Worm (Caenorhabditis elegans) whole organism, L1 larva: Measurements from ENCODE around the gene clec-88.

Experiments used
- C16A3.4 ChIP-seq: fragments of 150-350 bp; optimal IDR thresholded peaks from 2 replicates; lab custom pipeline; 2014; ENCODE audit warnings: missing biosample characterization, missing genetic modification characterization
- F16B12.6 ChIP-seq: fragments of 150-350 bp; optimal IDR thresholded peaks from 2 replicates; lab custom pipeline; 2014; ENCODE audit warnings: missing biosample characterization, missing genetic modification characterization
- aha-1 ChIP-seq: fragments of 150-350 bp; optimal IDR thresholded peaks from 2 replicates; lab custom pipeline; 2014; ENCODE audit warnings: missing biosample characterization, missing genetic modification characterization
- alr-1 ChIP-seq: fragments of 200-800 bp; sonication (Bioruptor generic); optimal IDR thresholded peaks from 2 replicates; lab custom pipeline; 2018; ENCODE audit warnings: borderline replicate concordance, mild to moderate bottlenecking, missing genetic modification characterization, missing compliant biosample characterization
- blmp-1 ChIP-seq: fragments of 150-350 bp; optimal IDR thresholded peaks from 2 replicates; lab custom pipeline; 2014; ENCODE audit warnings: missing biosample characterization, missing genetic modification characterization
- ceh-63 ChIP-seq: fragments of 200-800 bp; sonication (Bioruptor generic); optimal IDR thresholded peaks from 2 replicates; lab custom pipeline; 2018; ENCODE audit warnings: mild to moderate bottlenecking, missing genetic modification characterization, missing compliant biosample characterization
- ceh-82 ChIP-seq, 3 experiments: fragments of 150-350 bp in 1 of 3; sonication (generic microtip) in 2 of 3; optimal IDR thresholded peaks; 2 replicates each; lab custom pipeline; 2014 to 2017; ENCODE audit warnings: missing biosample characterization in 3 of 3, missing genetic modification characterization in 3 of 3
- dsc-1 ChIP-seq: sonication (generic microtip); optimal IDR thresholded peaks from 2 replicates; lab custom pipeline; 2016; ENCODE audit warnings: mild to moderate bottlenecking, missing genetic modification characterization, missing compliant biosample characterization
- efl-1 ChIP-seq, 4 experiments: fragments of 150-350 bp; optimal IDR thresholded peaks in 3 of 4; peaks in 1 of 4; 1 replicate in 1 of 4; 2 replicates in 3 of 4; lab custom pipeline; 2014; ENCODE audit warnings: missing biosample characterization in 2 of 4, missing genetic modification characterization in 2 of 4, missing genetic modification reagents in 2 of 4
- egl-13 ChIP-seq: sonication (generic microtip); optimal IDR thresholded peaks from 2 replicates; lab custom pipeline; 2016; ENCODE audit warnings: missing genotype, missing genetic modification reagents, missing genetic modification characterization, missing compliant biosample characterization
- egl-27 ChIP-seq, 2 experiments: fragments of 150-350 bp in 1 of 2; sonication (generic microtip); optimal IDR thresholded peaks; 3 replicates each; lab custom pipeline; 2017 to 2018; ENCODE audit warnings: missing biosample characterization in 2 of 2, missing genetic modification characterization in 2 of 2, missing genetic modification reagents in 2 of 2
- elt-2 ChIP-seq: sonication (generic microtip); optimal IDR thresholded peaks from 2 replicates; lab custom pipeline; 2016; ENCODE audit warnings: missing genetic modification characterization, mild to moderate bottlenecking, inconsistent platforms, missing compliant biosample characterization, missing genetic modification reagents
- fkh-10 ChIP-seq: sonication (generic microtip); optimal IDR thresholded peaks from 2 replicates; lab custom pipeline; 2017; ENCODE audit warnings: missing biosample characterization, missing genetic modification reagents, missing genetic modification characterization
- fkh-8 ChIP-seq: sonication (generic microtip); optimal IDR thresholded peaks from 2 replicates; lab custom pipeline; 2016; ENCODE audit warnings: mild to moderate bottlenecking, missing genetic modification characterization, missing compliant biosample characterization
- fos-1 ChIP-seq: fragments of 150-350 bp; optimal IDR thresholded peaks from 2 replicates; lab custom pipeline; 2014; ENCODE audit warnings: missing biosample characterization, missing genetic modification characterization
- hlh-4 ChIP-seq: sonication (generic microtip); optimal IDR thresholded peaks from 2 replicates; lab custom pipeline; 2016; ENCODE audit warnings: mild to moderate bottlenecking, missing genetic modification characterization, missing compliant biosample characterization
- hpl-2 ChIP-seq: fragments of 150-350 bp; optimal IDR thresholded peaks from 2 replicates; lab custom pipeline; 2014; ENCODE audit warnings: missing biosample characterization, missing genetic modification reagents, missing genetic modification characterization
- irx-1 ChIP-seq: sonication (generic microtip); optimal IDR thresholded peaks from 2 replicates; lab custom pipeline; 2016; ENCODE audit warnings: missing genetic modification characterization, missing compliant biosample characterization
- isw-1 ChIP-seq: fragments of 200-800 bp; sonication (Bioruptor generic); IDR thresholded peaks from 2 replicates; pipeline ENCODE4 v1.3.6; 2022; ENCODE audit warnings: missing genetic modification characterization, missing compliant biosample characterization
- jun-1 ChIP-seq: fragments of 150-350 bp; optimal IDR thresholded peaks from 2 replicates; lab custom pipeline; 2014; ENCODE audit warnings: missing biosample characterization, missing genetic modification reagents, missing genetic modification characterization
- lin-13 ChIP-seq: fragments of 150-350 bp; optimal IDR thresholded peaks from 2 replicates; lab custom pipeline; 2014; ENCODE audit warnings: missing biosample characterization, missing genetic modification reagents, missing genetic modification characterization
- lin-14 ChIP-seq: fragments of 200-800 bp; sonication (Bioruptor generic); optimal IDR thresholded peaks from 2 replicates; lab custom pipeline; 2018; ENCODE audit warnings: mild to moderate bottlenecking, missing genetic modification characterization, moderate library complexity, missing compliant biosample characterization
- lin-35 ChIP-seq, 2 experiments: fragments of 150-350 bp; optimal IDR thresholded peaks; 2 replicates each; lab custom pipeline; 2014; ENCODE audit warnings: missing biosample characterization in 2 of 2, missing genetic modification characterization in 2 of 2, missing genetic modification reagents in 2 of 2
- lin-39 ChIP-seq: fragments of 150-350 bp; optimal IDR thresholded peaks from 2 replicates; lab custom pipeline; 2014; ENCODE audit warnings: missing biosample characterization, missing genetic modification reagents, missing genetic modification characterization
- lir-3 ChIP-seq: sonication (generic microtip); optimal IDR thresholded peaks from 2 replicates; lab custom pipeline; 2016; ENCODE audit warnings: mild to moderate bottlenecking, missing genetic modification characterization, moderate library complexity, missing compliant biosample characterization; ENCODE audit not compliant: poor library complexity
- mab-9 ChIP-seq: fragments of 200-800 bp; sonication (Bioruptor generic); IDR thresholded peaks from 2 replicates; pipeline ENCODE4 v1.3.6; 2022; ENCODE audit warnings: missing genetic modification reagents, missing genetic modification characterization, missing compliant biosample characterization
- mdl-1 ChIP-seq, 2 experiments: fragments of 150-350 bp; optimal IDR thresholded peaks; 2 replicates each; lab custom pipeline; 2014 to 2017; ENCODE audit warnings: missing biosample characterization in 2 of 2, missing genetic modification characterization in 2 of 2, inconsistent platforms in 1 of 2
- mef-2 ChIP-seq: fragments of 150-350 bp; optimal IDR thresholded peaks from 2 replicates; lab custom pipeline; 2014; ENCODE audit warnings: missing biosample characterization, missing genetic modification characterization
- nhr-12 ChIP-seq: sonication (generic microtip); optimal IDR thresholded peaks from 2 replicates; lab custom pipeline; 2017; ENCODE audit warnings: missing biosample characterization, missing genetic modification characterization
- nhr-19 ChIP-seq: fragments of 200-800 bp; sonication (Bioruptor generic); conservative IDR thresholded peaks from 2 replicates; pipeline ENCODE4 v1.3.6; 2022; ENCODE audit warnings: missing genetic modification characterization, missing compliant biosample characterization
- nhr-47 ChIP-seq: sonication (generic microtip); optimal IDR thresholded peaks from 2 replicates; lab custom pipeline; 2016; ENCODE audit warnings: mild to moderate bottlenecking, missing genetic modification characterization, moderate library complexity, missing compliant biosample characterization
- nhr-84 ChIP-seq: sonication (generic microtip); optimal IDR thresholded peaks from 2 replicates; lab custom pipeline; 2017; ENCODE audit warnings: missing biosample characterization, missing genetic modification characterization
- nhr-85 ChIP-seq: sonication (generic microtip); peaks from one replicate; lab custom pipeline; 2016; ENCODE audit warnings: missing genetic modification characterization, inconsistent platforms, missing compliant biosample characterization
- nhr-90 ChIP-seq: sonication (generic microtip); optimal IDR thresholded peaks from 2 replicates; lab custom pipeline; 2016; ENCODE audit warnings: mild to moderate bottlenecking, missing genetic modification characterization, missing compliant biosample characterization; ENCODE audit not compliant: poor library complexity
- pag-3 ChIP-seq: sonication (generic microtip); optimal IDR thresholded peaks from 2 replicates; lab custom pipeline; 2017; ENCODE audit warnings: missing genetic modification characterization, mild to moderate bottlenecking, missing compliant biosample characterization, antibody characterized with exemption, borderline replicate concordance; ENCODE audit not compliant: insufficient read depth
- pax-3 ChIP-seq: fragments of 200-800 bp; sonication (Bioruptor generic); optimal IDR thresholded peaks from 2 replicates; lab custom pipeline; 2018; ENCODE audit warnings: mild to moderate bottlenecking, missing genetic modification characterization, moderate library complexity, missing compliant biosample characterization
- pqm-1 ChIP-seq: sonication (generic microtip); optimal IDR thresholded peaks from 3 replicates; lab custom pipeline; 2017; ENCODE audit warnings: missing biosample characterization, missing genetic modification characterization
- rnt-1 ChIP-seq: sonication (generic microtip); optimal IDR thresholded peaks from 2 replicates; lab custom pipeline; 2016; ENCODE audit warnings: mild to moderate bottlenecking, missing genetic modification characterization, moderate library complexity, missing compliant biosample characterization
- snpc-4 ChIP-seq: fragments of 150-350 bp; optimal IDR thresholded peaks from 2 replicates; lab custom pipeline; 2014; ENCODE audit warnings: missing biosample characterization, missing genetic modification characterization
- snu-23 ChIP-seq: sonication (generic microtip); optimal IDR thresholded peaks from 2 replicates; lab custom pipeline; 2016; ENCODE audit warnings: missing genetic modification characterization, missing compliant biosample characterization
- sox-4 ChIP-seq: sonication (generic microtip); optimal IDR thresholded peaks from 2 replicates; lab custom pipeline; 2016; ENCODE audit warnings: missing genetic modification characterization, missing compliant biosample characterization
- sptf-1 ChIP-seq: fragments of 150-350 bp; optimal IDR thresholded peaks from 2 replicates; lab custom pipeline; 2014; ENCODE audit warnings: missing biosample characterization, missing genetic modification characterization
- sup-37 ChIP-seq: fragments of 200-800 bp; sonication (Bioruptor generic); optimal IDR thresholded peaks from 2 replicates; lab custom pipeline; 2018; ENCODE audit warnings: mild to moderate bottlenecking, missing genetic modification characterization, missing compliant biosample characterization
- swsn-7 ChIP-seq: sonication (generic microtip); optimal IDR thresholded peaks from 2 replicates; lab custom pipeline; 2016; ENCODE audit warnings: missing genetic modification characterization, missing compliant biosample characterization
- tbx-2 ChIP-seq: sonication (generic microtip); optimal IDR thresholded peaks from 2 replicates; lab custom pipeline; 2016; ENCODE audit warnings: missing genetic modification characterization, missing compliant biosample characterization
- unc-130 ChIP-seq: fragments of 150-350 bp; optimal IDR thresholded peaks from 2 replicates; lab custom pipeline; 2017; ENCODE audit warnings: missing biosample characterization, missing genetic modification characterization, inconsistent platforms
- vab-15 ChIP-seq: sonication (generic microtip); optimal IDR thresholded peaks from 2 replicates; lab custom pipeline; 2017; ENCODE audit warnings: missing genotype, mild to moderate bottlenecking, missing genetic modification characterization, missing compliant biosample characterization
- xbp-1 ChIP-seq: sonication (generic microtip); optimal IDR thresholded peaks from 2 replicates; lab custom pipeline; 2016; ENCODE audit warnings: missing genetic modification characterization, missing compliant biosample characterization
- ztf-11 ChIP-seq, 2 experiments: sonication (generic microtip); optimal IDR thresholded peaks; 2 replicates each; lab custom pipeline; 2016 to 2017; ENCODE audit warnings: missing genetic modification characterization in 2 of 2, missing biosample characterization in 1 of 2, missing compliant biosample characterization in 1 of 2
- ztf-4 ChIP-seq: fragments of 150-350 bp; optimal IDR thresholded peaks from 2 replicates; lab custom pipeline; 2014; ENCODE audit warnings: missing biosample characterization, missing genetic modification characterization

Gene clec-88

ce11 chrII:6347341-6348118 is 18.0 kb upstream of the clec-88 start, which contains the start of gene lgg-1:
lgg-1 (minus strand) TSS chrII:6347719.
- TF ChIP-seq mef-2 (tag; lab: Kevin White, UChicago) (no peak), xbp-1 (tag; lab: Kevin White, UChicago) (peak; percentile 50), jun-1 (tag; lab: Kevin White, UChicago) (peak; percentile 67), irx-1 (tag; lab: Kevin White, UChicago) (no peak), ztf-4 (peak; percentile 54), egl-27 (tag; optimal IDR thresholded peaks at IDR 0.05; lab: Kevin White, UChicago) (peak in 1 of 2 experiments; percentile 14), hpl-2 (GFP tag; lab: Kevin White, UChicago) (no peak), pax-3 (tag; lab: Kevin White, UChicago) (peak; percentile 55), nhr-90 (tag; lab: Kevin White, UChicago) (peak; percentile 25), fkh-8 (peak; percentile 72), nhr-12 (tag; lab: Kevin White, UChicago) (no peak), vab-15 (tag; lab: Kevin White, UChicago) (peak; percentile 68), aha-1 (tag; lab: Kevin White, UChicago) (no peak), snpc-4 (tag; lab: Kevin White, UChicago) (peak; percentile 14), fkh-10 (GFP tag; lab: Kevin White, UChicago) (peak; percentile 23), lin-13 (GFP tag; lab: Kevin White, UChicago) (peak; percentile 50), sox-4 (no peak), dsc-1 (tag; lab: Kevin White, UChicago) (peak; percentile 3), elt-2 (tag; lab: Kevin White, UChicago) (peak; percentile 12), lin-39 (no peak), egl-13 (tag; lab: Kevin White, UChicago) (peak; percentile 47), snu-23 (peak; percentile 83), nhr-19 (GFP tag; lab: Robert Waterston, UW) (peak; percentile 45), hlh-4 (peak; percentile 17), sptf-1 (tag; lab: Kevin White, UChicago) (no peak), swsn-7 (tag; lab: Kevin White, UChicago) (peak; percentile 71), mab-9 (GFP tag; lab: Robert Waterston, UW) (peak; percentile 40), C16A3.4 (tag; lab: Kevin White, UChicago) (peak; percentile 3), nhr-85 (peak; percentile 80), sup-37 (GFP tag; lab: Kevin White, UChicago) (peak; percentile 35), fos-1 (tag; lab: Kevin White, UChicago) (peak; percentile 32), alr-1 (no peak), ztf-11 (tag; optimal IDR thresholded peaks at IDR 0.05; lab: Kevin White, UChicago) (peak in 1 of 2 experiments; percentile 39), nhr-47 (peak; percentile 62), blmp-1 (peak; percentile 76), F16B12.6 (tag; lab: Kevin White, UChicago) (peak; percentile 20), pqm-1 (tag; lab: Kevin White, UChicago) (no peak), mdl-1 (tag; optimal IDR thresholded peaks at IDR 0.05; lab: Kevin White, UChicago) (peak in 1 of 2 experiments; percentile 70), rnt-1 (tag; lab: Kevin White, UChicago) (peak; percentile 58), efl-1 (optimal IDR thresholded peaks at IDR 0.05; lab: Kevin White, UChicago) (peak; percentile 56 to 58), efl-1 (GFP tag; optimal IDR thresholded peaks at IDR 0.05 in 1 of 2; lab: Kevin White, UChicago) (peak in 1 of 2 experiments; percentile 95), lir-3 (tag; lab: Kevin White, UChicago) (peak; percentile 35), ceh-82 (tag; optimal IDR thresholded peaks at IDR 0.05; lab: Kevin White, UChicago) (peak; percentile 33 to 77 (median 44)), pag-3 (no peak), ceh-63 (GFP tag; lab: Kevin White, UChicago) (peak; percentile 73), tbx-2 (tag; lab: Kevin White, UChicago) (peak; percentile 25), lin-14 (GFP tag; lab: Kevin White, UChicago) (peak; percentile 84), lin-35 (GFP tag; optimal IDR thresholded peaks at IDR 0.05; lab: Kevin White, UChicago) (peak; percentile 49 to 53), isw-1 (peak; percentile 49), nhr-84 (no peak), unc-130 (no peak)
